Fruit fly (Drosophila melanogaster): ENCODE data around the gene eyg.
A peak's percentile ranks its signal among the peaks of the same experiment; 100 is the strongest.

eyg gene

DNA sequence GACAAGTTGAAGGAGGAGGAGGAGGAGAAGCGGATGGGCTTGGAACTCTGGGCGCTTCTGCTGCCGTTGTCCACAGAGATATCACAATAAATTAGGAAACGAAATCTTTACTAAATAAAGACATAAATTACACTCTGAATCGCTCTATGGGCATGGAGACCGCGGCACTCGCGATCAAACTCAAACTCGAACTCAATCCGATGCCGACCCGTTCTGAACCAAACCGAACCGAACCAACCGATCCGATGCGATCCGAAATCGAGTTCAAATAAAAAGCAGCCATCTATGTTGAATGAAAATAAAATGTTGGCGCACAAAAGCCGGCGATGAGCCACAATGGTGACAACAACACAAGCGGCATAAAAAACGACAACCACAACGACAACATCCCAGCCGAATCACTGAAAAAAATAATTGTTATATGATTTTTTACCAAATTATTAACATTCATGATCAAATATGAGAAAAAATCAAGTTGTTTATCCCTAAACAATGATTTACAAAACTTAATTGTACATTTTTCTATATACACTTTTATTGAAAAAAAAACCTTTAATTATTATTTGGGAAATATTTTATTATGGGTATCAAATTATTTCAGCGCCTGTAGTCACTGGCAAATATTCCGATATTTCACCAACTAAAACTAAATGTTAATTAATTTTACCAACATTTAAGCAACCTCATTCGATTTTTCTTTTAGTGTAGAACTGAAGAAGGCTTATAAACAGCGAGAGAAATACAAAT, 10.7 kb downstream of the eyg start (continued):
- TF ChIP-seq zen (tag; optimal IDR thresholded peaks at IDR 0.05) (peak; percentile 79), CG33213 (GFP tag; optimal IDR thresholded peaks at IDR 0.05) (no peak), CG1024 (GFP tag; IDR thresholded peaks at IDR 0.05) (0 out of 2 replicates have a peak, but pooled peaks have one; percentile 53), CG8765 (GFP tag; IDR thresholded peaks at IDR 0.05) (no peak), Xrp1 (GFP tag; IDR thresholded peaks at IDR 0.05) (peak; percentile 81), D19B (GFP tag; optimal IDR thresholded peaks at IDR 0.05) (peak; percentile 11), Max (GFP tag; optimal IDR thresholded peaks at IDR 0.05) (peak; percentile 70), CG10147 (GFP tag; optimal IDR thresholded peaks at IDR 0.05) (no peak), HLHmδ (GFP tag; optimal IDR thresholded peaks at IDR 0.05) (no peak), Bdp1 (GFP tag; optimal IDR thresholded peaks at IDR 0.05) (peak; percentile 26), CG9727 (GFP tag; optimal IDR thresholded peaks at IDR 0.05) (peak; percentile 93), CG8478 (optimal IDR thresholded peaks at IDR 0.05) (no peak), Hr51 (GFP tag; optimal IDR thresholded peaks at IDR 0.05) (peak; percentile 40 to 85), cwo (GFP tag; optimal IDR thresholded peaks at IDR 0.05) (peak; percentile 42), Dip3 (GFP tag; optimal IDR thresholded peaks at IDR 0.05) (no peak), Jarid2 (GFP tag; optimal IDR thresholded peaks at IDR 0.05) (peak; percentile 55), Atf3 (GFP tag; optimal IDR thresholded peaks at IDR 0.05) (peak; percentile 14), jing (GFP tag; optimal IDR thresholded peaks at IDR 0.05) (peak; percentile 45), slou (GFP tag; optimal IDR thresholded peaks at IDR 0.05) (no peak), CG12391 (tag; optimal IDR thresholded peaks at IDR 0.05) (peak; percentile 90), Neu2 (GFP tag; optimal IDR thresholded peaks at IDR 0.05; ENCODE audit: borderline replicate concordance) (no peak), CG11456 (GFP tag; IDR thresholded peaks at IDR 0.05) (no peak), Gsc (GFP tag; IDR thresholded peaks at IDR 0.05) (no peak), CG3847 (GFP tag; IDR thresholded peaks at IDR 0.05) (peak; percentile 22; the same call in 1 of the 2 replicates), Vsx1 (GFP tag; optimal IDR thresholded peaks at IDR 0.05) (peak; percentile 76), Ptx1 (GFP tag; IDR thresholded peaks at IDR 0.05) (peak; percentile 72), CG17568 (GFP tag; optimal IDR thresholded peaks at IDR 0.05) (peak; percentile 51), Hmx (GFP tag; optimal IDR thresholded peaks at IDR 0.05) (peak; percentile 26), inv (GFP tag; IDR thresholded peaks at IDR 0.05; ENCODE audit: partially characterized antibody) (no peak), CG8281 (tag; optimal IDR thresholded peaks at IDR 0.05) (peak; percentile 59), twi (tag; optimal IDR thresholded peaks at IDR 0.05) (peak; percentile 74), disco-r (GFP tag; optimal IDR thresholded peaks at IDR 0.05) (peak; percentile 21), Aef1 (GFP tag; IDR thresholded peaks at IDR 0.05) (peak; percentile 28; the same call in 2 of the 3 replicates), CG30403 (GFP tag; optimal IDR thresholded peaks at IDR 0.05) (peak; percentile 86), CG6175 (GFP tag; IDR thresholded peaks at IDR 0.05) (no peak), CG3065 (GFP tag; optimal IDR thresholded peaks at IDR 0.05) (peak; percentile 36), rib (GFP tag; IDR thresholded peaks at IDR 0.05) (no peak), CG7928 (GFP tag; optimal IDR thresholded peaks at IDR 0.05) (no peak), pnt (GFP tag; optimal IDR thresholded peaks at IDR 0.05) (peak; percentile 22), ind (GFP tag; optimal IDR thresholded peaks at IDR 0.05) (peak; percentile 62), CG12769 (tag; optimal IDR thresholded peaks at IDR 0.05) (no peak), abd-A (tag; optimal IDR thresholded peaks at IDR 0.05) (no peak), Ets65A (GFP tag) (no peak), CG4360 (GFP tag; IDR thresholded peaks at IDR 0.05) (0 out of 2 replicates have a peak, but pooled peaks have one; percentile 6), CHES-1-like (GFP tag; optimal IDR thresholded peaks at IDR 0.05) (no peak), CG11696 (GFP tag; IDR thresholded peaks at IDR 0.05) (no peak), ham (GFP tag; IDR thresholded peaks at IDR 0.05) (no peak), Hand (GFP tag; optimal IDR thresholded peaks at IDR 0.05) (no peak), CTCF (GFP tag; optimal IDR thresholded peaks at IDR 0.05) (no peak), dati (GFP tag; IDR thresholded peaks at IDR 0.05) (no peak; the same call in 1 of the 2 replicates), CG17385 (GFP tag; optimal IDR thresholded peaks at IDR 0.05) (peak; percentile 74)
